Worm (Caenorhabditis elegans) whole organism, early embryonic: ENCODE measurements around the gene col-69.

Source experiments
- ama-1 ChIP-seq: fragments of 150-350 bp; optimal IDR thresholded peaks from 2 replicates; lab custom pipeline; 2014
- ets-7 ChIP-seq: sonication (generic microtip); optimal IDR thresholded peaks from 2 replicates; lab custom pipeline; 2016; ENCODE audit warnings: missing genotype, missing genetic modification characterization, missing compliant biosample characterization
- hnd-1 ChIP-seq: sonication (generic microtip); optimal IDR thresholded peaks from 2 replicates; lab custom pipeline; 2016; ENCODE audit warnings: missing genetic modification characterization, missing compliant biosample characterization
- tra-4 ChIP-seq: sonication (generic microtip); optimal IDR thresholded peaks from 2 replicates; lab custom pipeline; 2017; ENCODE audit warnings: missing genetic modification characterization, missing compliant biosample characterization

DNA sequence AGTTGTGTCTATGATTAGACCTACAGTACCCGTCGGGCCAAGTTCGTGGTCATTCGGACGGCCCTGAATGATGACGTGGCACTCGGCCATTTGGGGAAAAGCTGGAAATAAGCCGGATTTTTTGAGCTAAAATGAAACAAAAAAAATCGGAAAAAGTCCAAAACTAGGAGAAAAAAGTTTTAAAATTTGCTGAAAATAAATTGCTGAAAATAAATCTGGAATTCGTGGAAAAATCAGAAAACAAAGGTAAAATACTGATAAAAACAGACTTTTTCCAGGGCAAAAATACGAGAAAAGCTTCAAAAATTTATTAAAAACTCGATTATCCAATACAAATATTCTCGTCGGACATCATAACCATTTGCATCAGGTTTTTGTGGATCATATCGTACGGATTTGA is 22.0 kb downstream of the col-69 start, which contains the start of gene B0432.9:
- TF ChIP-seq ama-1 (lab: Kevin White, UChicago): no peak
- TF ChIP-seq ets-7 (tag; lab: Kevin White, UChicago): no peak
- no peak for TF ChIP-seq hnd-1 (tag; lab: Kevin White, UChicago)
- TF ChIP-seq tra-4 (tag; lab: Kevin White, UChicago): no peak
